Worm (Caenorhabditis elegans) whole organism, L1 larva: ENCODE data around the gene ZK154.5.

ENCODE experiments used
- C04F5.9 ChIP-seq: sonication (generic microtip); optimal IDR thresholded peaks from 2 replicates; lab custom pipeline; 2016; ENCODE audit warnings: missing genetic modification characterization, missing compliant biosample characterization
- C16A3.4 ChIP-seq: fragments of 150-350 bp; optimal IDR thresholded peaks from 2 replicates; lab custom pipeline; 2014; ENCODE audit warnings: missing biosample characterization, missing genetic modification characterization
- F16B12.6 ChIP-seq: fragments of 150-350 bp; optimal IDR thresholded peaks from 2 replicates; lab custom pipeline; 2014; ENCODE audit warnings: missing biosample characterization, missing genetic modification characterization
- Y116A8C.19 ChIP-seq: sonication (generic microtip); optimal IDR thresholded peaks from 2 replicates; lab custom pipeline; 2016; ENCODE audit warnings: missing compliant biosample characterization, missing genetic modification characterization, borderline replicate concordance
- aly-2 ChIP-seq: fragments of 150-350 bp; optimal IDR thresholded peaks from 2 replicates; lab custom pipeline; 2014; ENCODE audit warnings: missing biosample characterization, missing genetic modification characterization
- blmp-1 ChIP-seq: fragments of 150-350 bp; optimal IDR thresholded peaks from 2 replicates; lab custom pipeline; 2014; ENCODE audit warnings: missing biosample characterization, missing genetic modification characterization
- ceh-63 ChIP-seq: fragments of 200-800 bp; sonication (Bioruptor generic); optimal IDR thresholded peaks from 2 replicates; lab custom pipeline; 2018; ENCODE audit warnings: mild to moderate bottlenecking, missing genetic modification characterization, missing compliant biosample characterization
- ceh-8 ChIP-seq: fragments of 200-800 bp; sonication (Bioruptor generic); optimal IDR thresholded peaks from 2 replicates; lab custom pipeline; 2018; ENCODE audit warnings: mild to moderate bottlenecking, missing genetic modification characterization, moderate library complexity, missing compliant biosample characterization
- ceh-82 ChIP-seq, 3 experiments: fragments of 150-350 bp in 1 of 3; sonication (generic microtip) in 2 of 3; optimal IDR thresholded peaks; 2 replicates each; lab custom pipeline; 2014 to 2017; ENCODE audit warnings: missing biosample characterization in 3 of 3, missing genetic modification characterization in 3 of 3
- ceh-88 ChIP-seq: fragments of 200-800 bp; sonication (Bioruptor generic); IDR thresholded peaks from 2 replicates; pipeline ENCODE4 v1.3.6; 2022; ENCODE audit warnings: missing genetic modification characterization, missing compliant biosample characterization
- ceh-90 ChIP-seq: sonication (generic microtip); optimal IDR thresholded peaks from 2 replicates; lab custom pipeline; 2016; ENCODE audit warnings: missing genetic modification characterization, missing compliant biosample characterization
- dpl-1 ChIP-seq, 3 experiments: fragments of 150-350 bp in 2 of 3; sonication (generic microtip) in 1 of 3; optimal IDR thresholded peaks; 2 replicates each; lab custom pipeline; 2014 to 2017; ENCODE audit warnings: missing biosample characterization in 3 of 3, missing genetic modification characterization in 3 of 3, missing genetic modification reagents in 3 of 3
- dsc-1 ChIP-seq: sonication (generic microtip); optimal IDR thresholded peaks from 2 replicates; lab custom pipeline; 2016; ENCODE audit warnings: mild to moderate bottlenecking, missing genetic modification characterization, missing compliant biosample characterization
- efl-3 ChIP-seq: fragments of 200-800 bp; sonication (Bioruptor generic); optimal IDR thresholded peaks from 2 replicates; lab custom pipeline; 2018; ENCODE audit warnings: mild to moderate bottlenecking, missing genetic modification characterization, missing compliant biosample characterization
- egl-13 ChIP-seq: sonication (generic microtip); optimal IDR thresholded peaks from 2 replicates; lab custom pipeline; 2016; ENCODE audit warnings: missing genotype, missing genetic modification reagents, missing genetic modification characterization, missing compliant biosample characterization
- fkh-10 ChIP-seq: sonication (generic microtip); optimal IDR thresholded peaks from 2 replicates; lab custom pipeline; 2017; ENCODE audit warnings: missing biosample characterization, missing genetic modification reagents, missing genetic modification characterization
- fkh-8 ChIP-seq: sonication (generic microtip); optimal IDR thresholded peaks from 2 replicates; lab custom pipeline; 2016; ENCODE audit warnings: mild to moderate bottlenecking, missing genetic modification characterization, missing compliant biosample characterization
- hlh-17 ChIP-seq: fragments of 200-800 bp; sonication (Bioruptor generic); optimal IDR thresholded peaks from 2 replicates; lab custom pipeline; 2018; ENCODE audit warnings: missing genetic modification characterization, mild to moderate bottlenecking, missing compliant biosample characterization, moderate library complexity, borderline replicate concordance
- hpl-2 ChIP-seq: fragments of 150-350 bp; optimal IDR thresholded peaks from 2 replicates; lab custom pipeline; 2014; ENCODE audit warnings: missing biosample characterization, missing genetic modification reagents, missing genetic modification characterization
- irx-1 ChIP-seq: sonication (generic microtip); optimal IDR thresholded peaks from 2 replicates; lab custom pipeline; 2016; ENCODE audit warnings: missing genetic modification characterization, missing compliant biosample characterization
- isw-1 ChIP-seq: fragments of 200-800 bp; sonication (Bioruptor generic); IDR thresholded peaks from 2 replicates; pipeline ENCODE4 v1.3.6; 2022; ENCODE audit warnings: missing genetic modification characterization, missing compliant biosample characterization
- lin-13 ChIP-seq: fragments of 150-350 bp; optimal IDR thresholded peaks from 2 replicates; lab custom pipeline; 2014; ENCODE audit warnings: missing biosample characterization, missing genetic modification reagents, missing genetic modification characterization
- lin-14 ChIP-seq: fragments of 200-800 bp; sonication (Bioruptor generic); optimal IDR thresholded peaks from 2 replicates; lab custom pipeline; 2018; ENCODE audit warnings: mild to moderate bottlenecking, missing genetic modification characterization, moderate library complexity, missing compliant biosample characterization
- lin-15B ChIP-seq: fragments of 150-350 bp; sonication (generic microtip); optimal IDR thresholded peaks from 3 replicates; lab custom pipeline; 2014; ENCODE audit warnings: missing biosample characterization, missing genetic modification characterization
- lir-3 ChIP-seq: sonication (generic microtip); optimal IDR thresholded peaks from 2 replicates; lab custom pipeline; 2016; ENCODE audit warnings: mild to moderate bottlenecking, missing genetic modification characterization, moderate library complexity, missing compliant biosample characterization; ENCODE audit not compliant: poor library complexity
- lsy-2 ChIP-seq, 2 experiments: fragments of 150-350 bp; optimal IDR thresholded peaks; 2 replicates each; lab custom pipeline; 2014; ENCODE audit warnings: missing biosample characterization in 2 of 2, missing genetic modification characterization in 2 of 2
- mdl-1 ChIP-seq, 2 experiments: fragments of 150-350 bp; optimal IDR thresholded peaks; 2 replicates each; lab custom pipeline; 2014 to 2017; ENCODE audit warnings: missing biosample characterization in 2 of 2, missing genetic modification characterization in 2 of 2, inconsistent platforms in 1 of 2
- mef-2 ChIP-seq: fragments of 150-350 bp; optimal IDR thresholded peaks from 2 replicates; lab custom pipeline; 2014; ENCODE audit warnings: missing biosample characterization, missing genetic modification characterization
- mep-1 ChIP-seq: fragments of 150-350 bp; optimal IDR thresholded peaks from 2 replicates; lab custom pipeline; 2014; ENCODE audit warnings: missing biosample characterization, missing genetic modification characterization
- nhr-12 ChIP-seq: sonication (generic microtip); optimal IDR thresholded peaks from 2 replicates; lab custom pipeline; 2017; ENCODE audit warnings: missing biosample characterization, missing genetic modification characterization
- nhr-237 ChIP-seq: fragments of 150-350 bp; optimal IDR thresholded peaks from 2 replicates; lab custom pipeline; 2014; ENCODE audit warnings: missing biosample characterization, missing genetic modification characterization
- nhr-28 ChIP-seq: fragments of 150-350 bp; optimal IDR thresholded peaks from 2 replicates; lab custom pipeline; 2014; ENCODE audit warnings: missing biosample characterization, missing genetic modification characterization
- nhr-47 ChIP-seq: sonication (generic microtip); optimal IDR thresholded peaks from 2 replicates; lab custom pipeline; 2016; ENCODE audit warnings: mild to moderate bottlenecking, missing genetic modification characterization, moderate library complexity, missing compliant biosample characterization
- nhr-71 ChIP-seq: sonication (generic microtip); optimal IDR thresholded peaks from 2 replicates; lab custom pipeline; 2016; ENCODE audit warnings: mild to moderate bottlenecking, missing genetic modification characterization, moderate library complexity, missing compliant biosample characterization
- nhr-76 ChIP-seq: sonication (generic microtip); optimal IDR thresholded peaks from 2 replicates; lab custom pipeline; 2017; ENCODE audit warnings: missing biosample characterization, missing genetic modification characterization
- nhr-77 ChIP-seq: fragments of 150-350 bp; optimal IDR thresholded peaks from 2 replicates; lab custom pipeline; 2014; ENCODE audit warnings: missing biosample characterization, missing genetic modification characterization
- nhr-85 ChIP-seq: sonication (generic microtip); peaks from one replicate; lab custom pipeline; 2016; ENCODE audit warnings: missing genetic modification characterization, inconsistent platforms, missing compliant biosample characterization
- pag-3 ChIP-seq: sonication (generic microtip); optimal IDR thresholded peaks from 2 replicates; lab custom pipeline; 2017; ENCODE audit warnings: missing genetic modification characterization, mild to moderate bottlenecking, missing compliant biosample characterization, antibody characterized with exemption, borderline replicate concordance; ENCODE audit not compliant: insufficient read depth
- pax-3 ChIP-seq: fragments of 200-800 bp; sonication (Bioruptor generic); optimal IDR thresholded peaks from 2 replicates; lab custom pipeline; 2018; ENCODE audit warnings: mild to moderate bottlenecking, missing genetic modification characterization, moderate library complexity, missing compliant biosample characterization
- skn-1 ChIP-seq: fragments of 150-350 bp; optimal IDR thresholded peaks from 2 replicates; lab custom pipeline; 2014; ENCODE audit warnings: missing biosample characterization, missing genetic modification characterization
- snpc-4 ChIP-seq: fragments of 150-350 bp; optimal IDR thresholded peaks from 2 replicates; lab custom pipeline; 2014; ENCODE audit warnings: missing biosample characterization, missing genetic modification characterization
- snu-23 ChIP-seq: sonication (generic microtip); optimal IDR thresholded peaks from 2 replicates; lab custom pipeline; 2016; ENCODE audit warnings: missing genetic modification characterization, missing compliant biosample characterization
- sptf-1 ChIP-seq: fragments of 150-350 bp; optimal IDR thresholded peaks from 2 replicates; lab custom pipeline; 2014; ENCODE audit warnings: missing biosample characterization, missing genetic modification characterization
- swsn-7 ChIP-seq: sonication (generic microtip); optimal IDR thresholded peaks from 2 replicates; lab custom pipeline; 2016; ENCODE audit warnings: missing genetic modification characterization, missing compliant biosample characterization
- tbx-2 ChIP-seq: sonication (generic microtip); optimal IDR thresholded peaks from 2 replicates; lab custom pipeline; 2016; ENCODE audit warnings: missing genetic modification characterization, missing compliant biosample characterization
- tlp-1 ChIP-seq: fragments of 150-350 bp; optimal IDR thresholded peaks from 2 replicates; lab custom pipeline; 2014; ENCODE audit warnings: missing biosample characterization, missing genetic modification characterization
- unc-130 ChIP-seq: fragments of 150-350 bp; optimal IDR thresholded peaks from 2 replicates; lab custom pipeline; 2017; ENCODE audit warnings: missing biosample characterization, missing genetic modification characterization, inconsistent platforms
- unc-30 ChIP-seq: sonication (generic microtip); optimal IDR thresholded peaks from 2 replicates; lab custom pipeline; 2017; ENCODE audit warnings: missing biosample characterization, missing genetic modification characterization
- unc-62 ChIP-seq: fragments of 150-350 bp; optimal IDR thresholded peaks from 2 replicates; lab custom pipeline; 2014; ENCODE audit warnings: missing biosample characterization, missing genetic modification reagents, missing genetic modification characterization
- unc-98 ChIP-seq: fragments of 200-800 bp; sonication (Bioruptor generic); IDR thresholded peaks from 2 replicates; pipeline ENCODE4 v1.3.6; 2022; ENCODE audit warnings: missing genetic modification characterization, missing compliant biosample characterization
- vab-15 ChIP-seq: sonication (generic microtip); optimal IDR thresholded peaks from 2 replicates; lab custom pipeline; 2017; ENCODE audit warnings: missing genotype, mild to moderate bottlenecking, missing genetic modification characterization, missing compliant biosample characterization
- zag-1 ChIP-seq: fragments of 150-350 bp; optimal IDR thresholded peaks from 2 replicates; lab custom pipeline; 2014; ENCODE audit warnings: missing biosample characterization, missing genetic modification characterization
- ztf-4 ChIP-seq: fragments of 150-350 bp; optimal IDR thresholded peaks from 2 replicates; lab custom pipeline; 2014; ENCODE audit warnings: missing biosample characterization, missing genetic modification characterization

ZK154.5 gene

DNA sequence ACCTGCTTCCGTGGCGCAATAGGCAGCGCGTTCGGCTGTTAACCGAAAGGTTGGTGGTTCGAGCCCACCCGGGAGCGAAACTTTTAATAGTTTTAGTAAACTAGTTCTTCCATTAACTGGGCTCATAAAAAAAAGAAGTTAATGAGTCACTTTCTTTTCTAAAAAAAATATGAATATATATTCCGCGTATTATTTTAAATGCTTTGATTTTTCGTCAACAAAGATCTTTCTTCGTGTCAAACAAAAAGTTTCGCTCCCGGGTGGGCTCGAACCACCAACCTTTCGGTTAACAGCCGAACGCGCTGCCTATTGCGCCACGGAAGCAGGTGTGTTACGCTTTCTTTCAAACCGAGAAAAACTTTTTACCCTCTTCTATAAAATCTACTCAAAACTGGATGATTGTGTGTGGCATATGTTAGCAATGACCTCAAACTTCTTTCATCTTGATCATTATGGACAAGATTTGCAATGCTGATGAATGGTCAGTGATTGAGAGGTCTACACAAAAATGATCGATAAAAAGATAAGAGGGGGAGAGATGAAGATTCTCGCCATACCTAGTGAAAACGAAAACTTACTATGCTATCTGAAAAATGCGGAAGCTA is 13.9 kb downstream of the ZK154.5 start (continued):
- TF ChIP-seq nhr-77 (tag; lab: Kevin White, UChicago) = no peak
- no peak for TF ChIP-seq dsc-1 (tag; lab: Kevin White, UChicago)
- TF ChIP-seq mef-2 (tag; lab: Kevin White, UChicago) = no peak
- TF ChIP-seq dpl-1 (GFP tag; optimal IDR thresholded peaks at IDR 0.05; lab: Kevin White, UChicago) = no peak
- no peak for TF ChIP-seq unc-62 (GFP tag; lab: Kevin White, UChicago)
- peak; percentile 60 for TF ChIP-seq lin-14 (GFP tag; lab: Kevin White, UChicago)
- peak in 1 of 2 experiments; percentile 13 for TF ChIP-seq lsy-2 (tag; optimal IDR thresholded peaks at IDR 0.05; lab: Kevin White, UChicago)
- no peak for TF ChIP-seq ceh-63 (GFP tag; lab: Kevin White, UChicago)
- TF ChIP-seq nhr-76 = no peak
- no peak for TF ChIP-seq isw-1 (GFP tag; lab: Robert Waterston, UW)
- no peak for TF ChIP-seq egl-13 (tag; lab: Kevin White, UChicago)
- peak; percentile 69 for TF ChIP-seq nhr-71 (tag; lab: Kevin White, UChicago)
- TF ChIP-seq nhr-47 (tag; lab: Kevin White, UChicago) = peak; percentile 53
- TF ChIP-seq ceh-90 (tag; lab: Kevin White, UChicago) = no peak
- TF ChIP-seq sptf-1 = no peak
- TF ChIP-seq tbx-2 (tag; lab: Kevin White, UChicago) = peak; percentile 37
- no peak for TF ChIP-seq pag-3 (tag; lab: Kevin White, UChicago)
- no peak for TF ChIP-seq snpc-4 (tag; lab: Kevin White, UChicago)
- TF ChIP-seq pax-3 = no peak
- peak; percentile 80 for TF ChIP-seq blmp-1 (tag; lab: Kevin White, UChicago)
- TF ChIP-seq vab-15 (tag; lab: Kevin White, UChicago) = no peak
- no peak for TF ChIP-seq skn-1 (tag; lab: Kevin White, UChicago)
- TF ChIP-seq unc-30 (tag; lab: Kevin White, UChicago) = no peak
- no peak for TF ChIP-seq aly-2 (tag; lab: Kevin White, UChicago)
- peak in 1 of 2 experiments; percentile 28 for TF ChIP-seq mdl-1 (tag; optimal IDR thresholded peaks at IDR 0.05; lab: Kevin White, UChicago)
- TF ChIP-seq nhr-85 = peak; percentile 94
- peak; percentile 26 for TF ChIP-seq swsn-7 (tag; lab: Kevin White, UChicago)
- peak; percentile 64 for TF ChIP-seq snu-23 (GFP tag; lab: Kevin White, UChicago)
- TF ChIP-seq lin-13 (GFP tag; lab: Kevin White, UChicago) = peak; percentile 18
- no peak for TF ChIP-seq lin-15B (tag; lab: Kevin White, UChicago)
- no peak for TF ChIP-seq ztf-4 (tag; lab: Kevin White, UChicago)
- TF ChIP-seq nhr-237 = no peak
- TF ChIP-seq hlh-17 = no peak
- TF ChIP-seq tlp-1 = no peak
- no peak for TF ChIP-seq nhr-12 (tag; lab: Kevin White, UChicago)
- no peak for TF ChIP-seq efl-3 (GFP tag; lab: Kevin White, UChicago)
- TF ChIP-seq C04F5.9 (tag; lab: Kevin White, UChicago) = no peak
- no peak for TF ChIP-seq F16B12.6 (tag; lab: Kevin White, UChicago)
- TF ChIP-seq hpl-2 (GFP tag; lab: Kevin White, UChicago) = peak; percentile 20
- TF ChIP-seq nhr-28 = no peak
- no peak for TF ChIP-seq irx-1 (tag; lab: Kevin White, UChicago)
- TF ChIP-seq unc-130 (tag; lab: Kevin White, UChicago) = no peak
- TF ChIP-seq ceh-82 (tag; optimal IDR thresholded peaks at IDR 0.05; lab: Kevin White, UChicago) = no peak
- peak; percentile 19 for TF ChIP-seq lir-3
- peak; percentile 55 for TF ChIP-seq mep-1 (tag; lab: Kevin White, UChicago)
- TF ChIP-seq fkh-8 (tag; lab: Kevin White, UChicago) = no peak
- no peak for TF ChIP-seq unc-98 (GFP tag; lab: Robert Waterston, UW)
- TF ChIP-seq ceh-8 = no peak
- TF ChIP-seq ceh-88 (GFP tag; lab: Robert Waterston, UW) = no peak
- TF ChIP-seq Y116A8C.19 (tag; lab: Kevin White, UChicago) = no peak
- TF ChIP-seq fkh-10 (GFP tag; lab: Kevin White, UChicago) = no peak
- TF ChIP-seq zag-1 (tag; lab: Kevin White, UChicago) = no peak
- TF ChIP-seq C16A3.4 = peak; percentile 38
